Fruit fly (Drosophila melanogaster) Kc167 (cell line): ENCODE data around the gene Mst36Fa.

Experiments
- Myc ChIP-seq: fragments of >200 bp; optimal IDR thresholded peaks from 2 replicates; lab custom pipeline; 2017; ENCODE audit warnings: missing external identifiers
- Sin3A ChIP-seq: fragments of >200 bp; optimal IDR thresholded peaks from 2 replicates; lab custom pipeline; 2018; ENCODE audit warnings: missing external identifiers
- h ChIP-seq: fragments of >200 bp; optimal IDR thresholded peaks from 3 replicates; lab custom pipeline; 2018; ENCODE audit warnings: missing external identifiers
- insv ChIP-seq: fragments of >200 bp; optimal IDR thresholded peaks from 3 replicates; lab custom pipeline; 2018; ENCODE audit warnings: missing external identifiers
- psq ChIP-seq: fragments of >200 bp; optimal IDR thresholded peaks from 2 replicates; lab custom pipeline; 2017; ENCODE audit warnings: missing external identifiers
- ttk ChIP-seq: sonication (Bioruptor generic); optimal IDR thresholded peaks from 2 replicates; lab custom pipeline; 2017; ENCODE audit warnings: missing external identifiers

Gene Mst36Fa

dm6 chr2L:18665952-18666606 is 10.7 kb downstream of the Mst36Fa start:
- TF ChIP-seq psq (no peak), Sin3A (lab: Kevin White, UChicago) (no peak), h (lab: Kevin White, UChicago) (no peak), Myc (lab: Kevin White, UChicago) (no peak), insv (lab: Kevin White, UChicago) (no peak), ttk (lab: Kevin White, UChicago) (no peak)

- no peak for TF ChIP-seq psq
- TF ChIP-seq Myc (lab: Kevin White, UChicago) = no peak
- TF ChIP-seq ttk (lab: Kevin White, UChicago) = no peak
- TF ChIP-seq h (lab: Kevin White, UChicago) = no peak
- TF ChIP-seq Sin3A (lab: Kevin White, UChicago) = no peak
Measured at dm6 chr2L:18664707-18665550, 11.9 kb downstream of the Mst36Fa start.

dm6 chr2L:18663395-18663794 is 13.4 kb downstream of the Mst36Fa start:
- no peak for TF ChIP-seq insv (lab: Kevin White, UChicago)

- TF ChIP-seq h (lab: Kevin White, UChicago) = no peak
Measured at dm6 chr2L:18658108-18658507, 18.7 kb downstream of the Mst36Fa start.

dm6 chr2L:18656691-18657237 is 20.0 kb downstream of the Mst36Fa start:
- TF ChIP-seq ttk (lab: Kevin White, UChicago) = no peak
- no peak for TF ChIP-seq psq
- TF ChIP-seq Myc (lab: Kevin White, UChicago) = no peak
- TF ChIP-seq Sin3A (lab: Kevin White, UChicago) = no peak
- TF ChIP-seq h (lab: Kevin White, UChicago) = no peak
- no peak for TF ChIP-seq insv (lab: Kevin White, UChicago)

dm6 chr2L:18653328-18653675 is 23.5 kb downstream of the Mst36Fa start:
- TF ChIP-seq ttk (lab: Kevin White, UChicago) = no peak
- TF ChIP-seq psq = no peak
- no peak for TF ChIP-seq h (lab: Kevin White, UChicago)
- TF ChIP-seq Myc (lab: Kevin White, UChicago) = no peak
- TF ChIP-seq Sin3A (lab: Kevin White, UChicago) = no peak
- no peak for TF ChIP-seq insv (lab: Kevin White, UChicago)

- TF ChIP-seq psq (no peak), ttk (lab: Kevin White, UChicago) (no peak), Sin3A (lab: Kevin White, UChicago) (no peak), h (lab: Kevin White, UChicago) (no peak), Myc (lab: Kevin White, UChicago) (no peak), insv (lab: Kevin White, UChicago) (no peak)
Measured at dm6 chr2L:18652663-18653327, 24.0 kb downstream of the Mst36Fa start, which contains the start of gene Cyp310a1. TSS of gene Cyp310a1 (minus strand) at chr2L:18653010.

dm6 chr2L:18647857-18648652 is 28.7 kb downstream of the Mst36Fa start:
- no peak for TF ChIP-seq h (lab: Kevin White, UChicago)
- no peak for TF ChIP-seq insv (lab: Kevin White, UChicago)
- no peak for TF ChIP-seq Myc (lab: Kevin White, UChicago)
- no peak for TF ChIP-seq ttk (lab: Kevin White, UChicago)
- TF ChIP-seq Sin3A (lab: Kevin White, UChicago) = no peak
- no peak for TF ChIP-seq psq

- no peak for TF ChIP-seq insv (lab: Kevin White, UChicago)
- TF ChIP-seq h (lab: Kevin White, UChicago) = no peak
- TF ChIP-seq Myc (lab: Kevin White, UChicago) = no peak
- no peak for TF ChIP-seq psq
- no peak for TF ChIP-seq ttk (lab: Kevin White, UChicago)
- TF ChIP-seq Sin3A (lab: Kevin White, UChicago) = no peak
Measured at dm6 chr2L:18645468-18645867, 31.3 kb downstream of the Mst36Fa start.

- TF ChIP-seq Myc (lab: Kevin White, UChicago) = no peak
- no peak for TF ChIP-seq insv (lab: Kevin White, UChicago)
- TF ChIP-seq h (lab: Kevin White, UChicago) = no peak
- no peak for TF ChIP-seq ttk (lab: Kevin White, UChicago)
Measured at dm6 chr2L:18641087-18641486, 35.7 kb downstream of the Mst36Fa start.

- no peak for TF ChIP-seq insv (lab: Kevin White, UChicago)
- TF ChIP-seq h (lab: Kevin White, UChicago) = no peak
- no peak for TF ChIP-seq Sin3A (lab: Kevin White, UChicago)
- TF ChIP-seq Myc (lab: Kevin White, UChicago) = no peak
- TF ChIP-seq psq = no peak
- TF ChIP-seq ttk (lab: Kevin White, UChicago) = no peak
Measured at dm6 chr2L:18638945-18639344, 37.9 kb downstream of the Mst36Fa start.
